Worm (Caenorhabditis elegans) whole organism, early embryonic: ENCODE results near the gene F28B12.1.

ENCODE experiments used
- B0310.2 ChIP-seq: sonication (generic microtip); optimal IDR thresholded peaks from 2 replicates; lab custom pipeline; 2016; ENCODE audit warnings: mild to moderate bottlenecking, missing genetic modification characterization, missing compliant biosample characterization
- F13C5.2 ChIP-seq: sonication (generic microtip); optimal IDR thresholded peaks from 2 replicates; lab custom pipeline; 2017; ENCODE audit warnings: mild to moderate bottlenecking, missing genetic modification characterization, inconsistent platforms, missing compliant biosample characterization
- aly-1 ChIP-seq: sonication (generic microtip); optimal IDR thresholded peaks from 2 replicates; lab custom pipeline; 2016; ENCODE audit warnings: missing genetic modification characterization, missing compliant biosample characterization
- ama-1 ChIP-seq: fragments of 150-350 bp; optimal IDR thresholded peaks from 2 replicates; lab custom pipeline; 2014
- ceh-13 ChIP-seq: fragments of 200-800 bp; sonication (Bioruptor generic); optimal IDR thresholded peaks from 2 replicates; lab custom pipeline; 2018; ENCODE audit warnings: mild to moderate bottlenecking, missing genetic modification characterization, missing compliant biosample characterization
- ceh-36 ChIP-seq: sonication (generic microtip); optimal IDR thresholded peaks from 2 replicates; lab custom pipeline; 2016; ENCODE audit warnings: missing genetic modification characterization, inconsistent platforms, missing compliant biosample characterization
- ets-7 ChIP-seq: sonication (generic microtip); optimal IDR thresholded peaks from 2 replicates; lab custom pipeline; 2016; ENCODE audit warnings: missing genotype, missing genetic modification characterization, missing compliant biosample characterization
- flt-1 ChIP-seq: fragments of 200-800 bp; sonication (Bioruptor generic); IDR thresholded peaks from 2 replicates; pipeline ENCODE4 v1.3.6; 2022; ENCODE audit warnings: missing genetic modification characterization, missing compliant biosample characterization
- hmbx-1 ChIP-seq: sonication (generic microtip); optimal IDR thresholded peaks from 2 replicates; lab custom pipeline; 2016; ENCODE audit warnings: mild to moderate bottlenecking, missing genetic modification characterization, missing compliant biosample characterization
- hmg-4 ChIP-seq: fragments of 200-800 bp; sonication (Bioruptor generic); optimal IDR thresholded peaks from 2 replicates; lab custom pipeline; 2018; ENCODE audit warnings: mild to moderate bottlenecking, missing genetic modification characterization, missing compliant biosample characterization
- hnd-1 ChIP-seq: sonication (generic microtip); optimal IDR thresholded peaks from 2 replicates; lab custom pipeline; 2016; ENCODE audit warnings: missing genetic modification characterization, missing compliant biosample characterization
- pes-1 ChIP-seq: fragments of 200-800 bp; sonication (Bioruptor generic); IDR thresholded peaks from 2 replicates; pipeline ENCODE4 v1.3.6; 2022; ENCODE audit warnings: missing genetic modification reagents, missing genetic modification characterization, missing compliant biosample characterization
- scrt-1 ChIP-seq: fragments of 200-800 bp; sonication (Bioruptor generic); IDR thresholded peaks from 2 replicates; pipeline ENCODE4 v1.3.6; 2022; ENCODE audit warnings: missing genetic modification characterization, missing compliant biosample characterization
- sea-1 ChIP-seq: fragments of 200-800 bp; sonication (Bioruptor generic); conservative IDR thresholded peaks from 2 replicates; pipeline ENCODE4 v1.3.6; 2022; ENCODE audit warnings: missing genetic modification characterization, missing compliant biosample characterization
- tbx-11 ChIP-seq: fragments of 200-800 bp; sonication (Bioruptor generic); IDR thresholded peaks from 2 replicates; pipeline ENCODE4 v1.3.6; 2022; ENCODE audit warnings: missing genetic modification characterization, missing compliant biosample characterization
- tbx-37 ChIP-seq: fragments of 200-800 bp; sonication (Bioruptor generic); conservative IDR thresholded peaks from 2 replicates; pipeline ENCODE4 v1.3.6; 2022; ENCODE audit warnings: missing genetic modification reagents, missing genetic modification characterization, missing compliant biosample characterization
- tra-4 ChIP-seq: sonication (generic microtip); optimal IDR thresholded peaks from 2 replicates; lab custom pipeline; 2017; ENCODE audit warnings: missing genetic modification characterization, missing compliant biosample characterization

The F28B12.1 gene

ce11 chrII:5921620-5922019 is 21.1 kb upstream of the F28B12.1 start, which contains the start of gene vrk-1:
Gene vrk-1 (plus strand): TSS chrII:5921967.
- TF ChIP-seq scrt-1 (GFP tag; lab: Robert Waterston, UW) (no peak), ceh-36 (no peak), hnd-1 (no peak), ets-7 (tag; lab: Kevin White, UChicago) (no peak), hmbx-1 (tag; lab: Kevin White, UChicago) (no peak), B0310.2 (tag; lab: Kevin White, UChicago) (no peak), ceh-13 (GFP tag; lab: Kevin White, UChicago) (no peak), flt-1 (GFP tag; lab: Robert Waterston, UW) (no peak), tbx-11 (GFP tag; lab: Robert Waterston, UW) (no peak), tbx-37 (GFP tag; lab: Robert Waterston, UW) (no peak), hmg-4 (no peak), F13C5.2 (tag; lab: Kevin White, UChicago) (no peak), pes-1 (GFP tag; lab: Robert Waterston, UW) (no peak), ama-1 (lab: Kevin White, UChicago) (no peak), aly-1 (tag; lab: Kevin White, UChicago) (no peak)

DNA sequence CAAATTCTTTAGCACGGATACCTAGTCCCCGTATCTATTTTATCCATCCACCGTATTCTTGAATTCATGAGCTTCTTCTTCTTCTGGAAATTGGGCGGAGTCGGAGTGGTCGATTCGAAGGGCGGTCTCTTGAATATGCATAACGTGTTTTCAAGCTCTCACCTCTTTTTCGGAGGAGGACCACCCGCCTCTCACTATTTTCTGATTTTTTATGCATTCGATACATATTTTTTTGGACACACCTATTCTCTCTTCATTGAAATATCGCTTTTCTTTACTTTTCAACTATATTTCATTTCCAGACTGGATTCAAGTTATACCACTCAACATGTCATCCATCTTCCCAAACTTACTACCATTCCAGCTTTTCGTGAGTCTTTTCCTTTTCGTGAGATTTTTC is 14.2 kb upstream of the F28B12.1 start, which contains the start of gene egl-44:
Gene egl-44 (plus strand): TSS at position 301 of the 400 bp plus-strand sequence.
- TF ChIP-seq hmbx-1 (tag; lab: Kevin White, UChicago) = no peak
- no peak for TF ChIP-seq aly-1 (tag; lab: Kevin White, UChicago)
- no peak for TF ChIP-seq tbx-11 (GFP tag; lab: Robert Waterston, UW)
- TF ChIP-seq hmg-4 = no peak

- TF ChIP-seq B0310.2 (tag; lab: Kevin White, UChicago) (no peak), sea-1 (GFP tag; lab: Robert Waterston, UW) (no peak), tra-4 (tag; lab: Kevin White, UChicago) (no peak), ets-7 (tag; lab: Kevin White, UChicago) (no peak), hnd-1 (no peak), F13C5.2 (tag; lab: Kevin White, UChicago) (no peak), scrt-1 (GFP tag; lab: Robert Waterston, UW) (no peak)
Measured at ce11 chrII:5930095-5930653, 12.6 kb upstream of the F28B12.1 start.

DNA sequence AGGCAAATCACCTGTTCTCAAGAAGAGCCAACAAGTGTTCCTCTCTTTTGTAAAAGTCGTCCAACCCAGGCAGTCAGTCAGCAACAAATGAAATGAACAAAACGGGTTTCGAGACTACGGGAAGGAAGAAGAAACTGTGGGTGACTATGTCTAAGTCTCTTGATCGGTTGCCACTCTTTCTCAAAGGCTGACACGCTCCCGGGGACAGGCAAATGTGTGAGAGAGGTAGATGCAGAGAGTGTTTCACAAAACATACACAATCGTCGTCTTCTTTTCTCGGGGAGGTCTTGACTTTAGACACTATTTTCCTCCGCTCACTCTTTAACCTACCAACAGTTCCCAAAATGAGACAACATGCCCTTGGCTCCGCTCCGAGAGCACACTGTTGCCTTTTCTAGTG is 11.6 kb upstream of the F28B12.1 start:
- no peak for TF ChIP-seq B0310.2 (tag; lab: Kevin White, UChicago)
- no peak for TF ChIP-seq ceh-36
- no peak for TF ChIP-seq scrt-1 (GFP tag; lab: Robert Waterston, UW)
- no peak for TF ChIP-seq aly-1 (tag; lab: Kevin White, UChicago)
- no peak for TF ChIP-seq flt-1 (GFP tag; lab: Robert Waterston, UW)
- no peak for TF ChIP-seq ets-7 (tag; lab: Kevin White, UChicago)
- TF ChIP-seq ceh-13 (GFP tag; lab: Kevin White, UChicago) = no peak
- no peak for TF ChIP-seq sea-1 (GFP tag; lab: Robert Waterston, UW)
- no peak for TF ChIP-seq ama-1 (lab: Kevin White, UChicago)
- TF ChIP-seq F13C5.2 (tag; lab: Kevin White, UChicago) = no peak
- no peak for TF ChIP-seq tbx-11 (GFP tag; lab: Robert Waterston, UW)
- TF ChIP-seq pes-1 (GFP tag; lab: Robert Waterston, UW) = no peak
- no peak for TF ChIP-seq hmg-4
- no peak for TF ChIP-seq hnd-1
- TF ChIP-seq tra-4 (tag; lab: Kevin White, UChicago) = no peak
- TF ChIP-seq hmbx-1 (tag; lab: Kevin White, UChicago) = no peak
- TF ChIP-seq tbx-37 (GFP tag; lab: Robert Waterston, UW) = no peak

ce11 chrII:5931904-5932764 is 10.6 kb upstream of the F28B12.1 start:
- TF ChIP-seq flt-1 (GFP tag; lab: Robert Waterston, UW) = no peak
- TF ChIP-seq hnd-1 = no peak
- no peak for TF ChIP-seq tbx-11 (GFP tag; lab: Robert Waterston, UW)
- TF ChIP-seq B0310.2 (tag; lab: Kevin White, UChicago) = no peak
- TF ChIP-seq sea-1 (GFP tag; lab: Robert Waterston, UW) = no peak

ce11 chrII:5933133-5933532 is 9.6 kb upstream of the F28B12.1 start:
- no peak for TF ChIP-seq aly-1 (tag; lab: Kevin White, UChicago)
- TF ChIP-seq F13C5.2 (tag; lab: Kevin White, UChicago) = no peak
- no peak for TF ChIP-seq tra-4 (tag; lab: Kevin White, UChicago)
- TF ChIP-seq flt-1 (GFP tag; lab: Robert Waterston, UW) = no peak
- TF ChIP-seq ceh-36 = peak; percentile 24
- no peak for TF ChIP-seq B0310.2 (tag; lab: Kevin White, UChicago)
- TF ChIP-seq hmg-4 = peak; percentile 50

DNA sequence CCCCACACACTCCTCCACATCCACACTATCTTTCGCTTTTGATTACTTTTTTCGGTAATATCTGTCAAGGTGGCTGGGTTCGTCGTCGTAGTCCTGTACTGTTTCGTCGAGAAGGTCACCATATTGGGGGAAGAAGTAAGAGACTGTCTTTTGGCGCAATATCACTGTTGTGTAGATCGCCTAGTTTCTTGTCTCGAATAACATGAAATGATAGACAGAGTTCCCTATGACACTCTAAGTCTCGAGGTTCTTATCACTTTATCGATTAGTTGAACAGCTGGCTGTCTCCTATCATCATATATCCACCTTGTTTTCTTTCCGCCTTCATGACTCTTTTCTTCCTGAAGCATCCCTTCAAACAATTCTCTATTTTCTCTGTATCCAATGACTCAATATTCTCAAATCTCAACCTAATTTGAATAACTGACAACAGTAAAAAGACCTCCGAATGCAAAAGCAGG is 8.7 kb upstream of the F28B12.1 start:
- TF ChIP-seq pes-1 (GFP tag; lab: Robert Waterston, UW) (no peak), tra-4 (tag; lab: Kevin White, UChicago) (no peak), hmg-4 (no peak), ceh-13 (GFP tag; lab: Kevin White, UChicago) (no peak), aly-1 (tag; lab: Kevin White, UChicago) (no peak), ceh-36 (no peak), tbx-11 (GFP tag; lab: Robert Waterston, UW) (no peak), B0310.2 (tag; lab: Kevin White, UChicago) (no peak), scrt-1 (GFP tag; lab: Robert Waterston, UW) (no peak), sea-1 (GFP tag; lab: Robert Waterston, UW) (no peak), ets-7 (tag; lab: Kevin White, UChicago) (no peak), hnd-1 (no peak), ama-1 (lab: Kevin White, UChicago) (no peak)
